Worm (Caenorhabditis elegans) whole organism, late embryonic: ENCODE measurements around the gene K09F6.13.

ENCODE experiments used
- C08G9.2 ChIP-seq: sonication (generic microtip); optimal IDR thresholded peaks from 2 replicates; lab custom pipeline; 2016; ENCODE audit warnings: mild to moderate bottlenecking, missing genetic modification characterization, moderate library complexity, missing compliant biosample characterization
- F13H6.1 ChIP-seq: sonication (generic microtip); optimal IDR thresholded peaks from 2 replicates; lab custom pipeline; 2016; ENCODE audit warnings: missing genetic modification characterization, missing compliant biosample characterization
- K09A11.1 ChIP-seq: sonication (generic microtip); optimal IDR thresholded peaks from 2 replicates; lab custom pipeline; 2017; ENCODE audit warnings: antibody characterized with exemption, mild to moderate bottlenecking, missing genetic modification characterization, missing compliant biosample characterization; ENCODE audit not compliant: insufficient read depth
- T23F11.4 ChIP-seq: fragments of 200-800 bp; sonication (Bioruptor generic); optimal IDR thresholded peaks from 2 replicates; lab custom pipeline; 2018; ENCODE audit warnings: mild to moderate bottlenecking, missing genetic modification characterization, missing compliant biosample characterization
- ama-1 ChIP-seq: fragments of 150-350 bp; optimal IDR thresholded peaks from 2 replicates; lab custom pipeline; 2014
- ceh-14 ChIP-seq: sonication (generic microtip); optimal IDR thresholded peaks from 2 replicates; lab custom pipeline; 2016; ENCODE audit warnings: missing genotype, missing genetic modification characterization, missing compliant biosample characterization
- ceh-18 ChIP-seq: sonication (generic microtip); optimal IDR thresholded peaks from 2 replicates; lab custom pipeline; 2016; ENCODE audit warnings: missing genetic modification characterization, missing compliant biosample characterization
- ceh-22 ChIP-seq: sonication (generic microtip); optimal IDR thresholded peaks from 2 replicates; lab custom pipeline; 2017; ENCODE audit warnings: missing biosample characterization, missing genetic modification characterization
- ceh-24 ChIP-seq: sonication (generic microtip); optimal IDR thresholded peaks from 2 replicates; lab custom pipeline; 2016; ENCODE audit warnings: mild to moderate bottlenecking, missing genetic modification characterization, missing compliant biosample characterization
- ceh-31 ChIP-seq: sonication (generic microtip); optimal IDR thresholded peaks from 2 replicates; lab custom pipeline; 2016; ENCODE audit warnings: missing genetic modification characterization, missing compliant biosample characterization
- ceh-48 ChIP-seq: sonication (generic microtip); optimal IDR thresholded peaks from 2 replicates; lab custom pipeline; 2016; ENCODE audit warnings: missing genetic modification characterization, inconsistent platforms, missing compliant biosample characterization
- ceh-6 ChIP-seq: fragments of 200-800 bp; sonication (Bioruptor generic); optimal IDR thresholded peaks from 2 replicates; lab custom pipeline; 2018; ENCODE audit warnings: mild to moderate bottlenecking, missing genetic modification characterization, missing compliant biosample characterization
- dmd-4 ChIP-seq: sonication (generic microtip); optimal IDR thresholded peaks from 2 replicates; lab custom pipeline; 2016; ENCODE audit warnings: borderline replicate concordance, missing genetic modification characterization, missing compliant biosample characterization
- dve-1 ChIP-seq: sonication (generic microtip); optimal IDR thresholded peaks from 2 replicates; lab custom pipeline; 2017; ENCODE audit warnings: antibody characterized with exemption, mild to moderate bottlenecking, missing genetic modification characterization, missing compliant biosample characterization
- elt-4 ChIP-seq: sonication (generic microtip); optimal IDR thresholded peaks from 2 replicates; lab custom pipeline; 2016; ENCODE audit warnings: missing genetic modification characterization, missing compliant biosample characterization
- eyg-1 ChIP-seq: sonication (generic microtip); optimal IDR thresholded peaks from 2 replicates; lab custom pipeline; 2016; ENCODE audit warnings: missing genotype, missing genetic modification characterization, missing compliant biosample characterization
- hlh-13 ChIP-seq: fragments of 200-800 bp; sonication (Bioruptor generic); optimal IDR thresholded peaks from 2 replicates; lab custom pipeline; 2018; ENCODE audit warnings: mild to moderate bottlenecking, missing genetic modification characterization, missing compliant biosample characterization
- hlh-30 ChIP-seq: sonication (generic microtip); optimal IDR thresholded peaks from 2 replicates; lab custom pipeline; 2017; ENCODE audit warnings: antibody characterized with exemption, missing genetic modification characterization, missing compliant biosample characterization; ENCODE audit not compliant: insufficient read depth
- hlh-6 ChIP-seq: sonication (generic microtip); optimal IDR thresholded peaks from 2 replicates; lab custom pipeline; 2016; ENCODE audit warnings: missing genotype, missing genetic modification characterization, missing compliant biosample characterization
- hlh-8 ChIP-seq: sonication (generic microtip); optimal IDR thresholded peaks from 2 replicates; lab custom pipeline; 2016; ENCODE audit warnings: missing genotype, missing genetic modification characterization, missing compliant biosample characterization
- mec-3 ChIP-seq: sonication (generic microtip); optimal IDR thresholded peaks from 2 replicates; lab custom pipeline; 2016; ENCODE audit warnings: borderline replicate concordance, missing genetic modification characterization, missing compliant biosample characterization
- nhr-232 ChIP-seq: sonication (generic microtip); optimal IDR thresholded peaks from 2 replicates; lab custom pipeline; 2016; ENCODE audit warnings: missing genetic modification characterization, missing compliant biosample characterization
- npax-4 ChIP-seq: sonication (generic microtip); optimal IDR thresholded peaks from 2 replicates; lab custom pipeline; 2016; ENCODE audit warnings: missing genetic modification characterization, missing compliant biosample characterization
- odd-2 ChIP-seq: sonication (generic microtip); optimal IDR thresholded peaks from 2 replicates; lab custom pipeline; 2017; ENCODE audit warnings: antibody characterized with exemption, mild to moderate bottlenecking, missing genetic modification characterization, missing compliant biosample characterization
- pat-9 ChIP-seq: fragments of 200-800 bp; sonication (Bioruptor generic); optimal IDR thresholded peaks from 2 replicates; lab custom pipeline; 2018; ENCODE audit warnings: mild to moderate bottlenecking, missing genetic modification characterization, moderate library complexity, missing compliant biosample characterization
- pqm-1 ChIP-seq: sonication (generic microtip); optimal IDR thresholded peaks from 2 replicates; lab custom pipeline; 2016; ENCODE audit warnings: missing genetic modification characterization, missing compliant biosample characterization
- pros-1 ChIP-seq: fragments of 150-350 bp; optimal IDR thresholded peaks from 2 replicates; lab custom pipeline; 2014; ENCODE audit warnings: missing biosample characterization, missing genetic modification reagents, missing genetic modification characterization
- ref-2 ChIP-seq: sonication (generic microtip); optimal IDR thresholded peaks from 2 replicates; lab custom pipeline; 2016; ENCODE audit warnings: missing genetic modification characterization, missing compliant biosample characterization
- rnt-1 ChIP-seq: sonication (generic microtip); optimal IDR thresholded peaks from 2 replicates; lab custom pipeline; 2016; ENCODE audit warnings: missing genetic modification characterization, missing compliant biosample characterization
- sox-2 ChIP-seq: fragments of 200-800 bp; sonication (Bioruptor generic); IDR thresholded peaks from 2 replicates; pipeline ENCODE4 v1.3.6; 2022; ENCODE audit warnings: missing genetic modification reagents, missing genetic modification characterization, missing compliant biosample characterization
- sox-4 ChIP-seq: sonication (generic microtip); optimal IDR thresholded peaks from 2 replicates; lab custom pipeline; 2017; ENCODE audit warnings: mild to moderate bottlenecking, missing genetic modification characterization, inconsistent platforms, missing compliant biosample characterization
- tbx-7 ChIP-seq: sonication (generic microtip); optimal IDR thresholded peaks from 2 replicates; lab custom pipeline; 2016; ENCODE audit warnings: missing genotype, missing genetic modification characterization, missing compliant biosample characterization
- ttx-3 ChIP-seq: sonication (generic microtip); optimal IDR thresholded peaks from 2 replicates; lab custom pipeline; 2016; ENCODE audit warnings: missing genetic modification reagents, missing genetic modification characterization, missing compliant biosample characterization
- unc-3 ChIP-seq, 2 experiments: fragments of 200-800 bp in 1 of 2; sonication (Bioruptor generic) in 1 of 2; sonication (generic microtip) in 1 of 2; conservative IDR thresholded peaks in 1 of 2; optimal IDR thresholded peaks in 1 of 2; 2 replicates each; pipeline versions ENCODE4 v1.3.6 to Lab custom; 2016 to 2022; ENCODE audit warnings: missing compliant biosample characterization in 2 of 2, missing genetic modification characterization in 2 of 2, missing genetic modification reagents in 1 of 2
- unc-42 ChIP-seq: sonication (generic microtip); optimal IDR thresholded peaks from 2 replicates; lab custom pipeline; 2016; ENCODE audit warnings: missing genotype, missing genetic modification characterization, missing compliant biosample characterization
- unc-55 ChIP-seq: sonication (generic microtip); optimal IDR thresholded peaks from 2 replicates; lab custom pipeline; 2017; ENCODE audit warnings: missing biosample characterization, missing genetic modification reagents, missing genetic modification characterization
- unc-86 ChIP-seq: sonication (generic microtip); optimal IDR thresholded peaks from 2 replicates; lab custom pipeline; 2016; ENCODE audit warnings: missing genetic modification characterization, missing compliant biosample characterization
- zip-5 ChIP-seq: sonication (generic microtip); optimal IDR thresholded peaks from 2 replicates; lab custom pipeline; 2016; ENCODE audit warnings: missing genetic modification characterization, missing compliant biosample characterization

Gene K09F6.13

ce11 chrII:2288798-2289197 is at the start of gene K09F6.13, which contains the start of gene K09F6.10:
TSS of gene K09F6.13 (plus strand) at chrII:2289114.
TSS of gene K09F6.10 (minus strand) at chrII:2288883.
- TF ChIP-seq odd-2 (tag; lab: Kevin White, UChicago) (no peak), sox-2 (GFP tag; lab: Robert Waterston, UW) (no peak), rnt-1 (tag; lab: Kevin White, UChicago) (no peak), ceh-48 (tag; lab: Kevin White, UChicago) (no peak), unc-86 (tag; lab: Kevin White, UChicago) (no peak), zip-5 (tag; lab: Kevin White, UChicago) (no peak), eyg-1 (tag; lab: Kevin White, UChicago) (no peak), C08G9.2 (tag; lab: Kevin White, UChicago) (no peak), hlh-30 (tag; lab: Kevin White, UChicago) (no peak), pqm-1 (tag; lab: Kevin White, UChicago) (no peak), sox-4 (tag; lab: Kevin White, UChicago) (no peak), ceh-18 (tag; lab: Kevin White, UChicago) (no peak), nhr-232 (tag; lab: Kevin White, UChicago) (no peak), ceh-24 (tag; lab: Kevin White, UChicago) (no peak), mec-3 (tag; lab: Kevin White, UChicago) (no peak), unc-3 (GFP tag; conservative IDR thresholded peaks at IDR 0.05; lab: Robert Waterston, UW) (no peak), unc-3 (tag; optimal IDR thresholded peaks at IDR 0.05; lab: Kevin White, UChicago) (no peak), npax-4 (tag; lab: Kevin White, UChicago) (no peak), K09A11.1 (no peak), tbx-7 (tag; lab: Kevin White, UChicago) (no peak), ttx-3 (tag; lab: Kevin White, UChicago) (no peak)

DNA sequence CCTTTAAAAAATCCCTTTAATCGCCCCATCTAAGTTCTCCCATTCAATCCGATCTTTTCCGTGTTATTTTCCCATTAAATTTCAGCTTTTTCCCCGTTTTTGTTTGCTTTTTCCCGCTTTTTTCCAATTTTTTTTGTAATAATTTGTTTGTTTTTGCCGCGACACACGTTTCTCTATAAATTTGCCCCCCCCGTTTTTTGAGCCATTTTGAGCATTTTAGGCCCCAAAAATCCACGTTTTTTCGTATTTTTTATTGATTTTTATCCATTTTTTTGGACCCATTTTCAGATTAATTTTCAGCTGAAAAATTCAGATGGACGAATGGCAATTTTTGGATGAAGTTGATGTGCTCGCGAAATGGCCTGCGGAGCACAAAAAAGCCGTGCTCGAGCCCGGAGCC is 45.6 kb upstream of the K09F6.13 start, which contains the start of gene F54A3.2:
Gene F54A3.2, plus strand, starts transcription at position 301 of the 400 bp plus-strand sequence.
- TF ChIP-seq ceh-31 (tag; lab: Kevin White, UChicago), result no peak
- TF ChIP-seq ama-1 (lab: Kevin White, UChicago), result no peak
- no peak for TF ChIP-seq K09A11.1
- TF ChIP-seq ref-2 (tag; lab: Kevin White, UChicago), result no peak
- TF ChIP-seq F13H6.1, result no peak
- no peak for TF ChIP-seq pat-9 (tag; lab: Kevin White, UChicago)
- TF ChIP-seq T23F11.4, result no peak
- no peak for TF ChIP-seq ceh-48 (tag; lab: Kevin White, UChicago)
- TF ChIP-seq ttx-3 (tag; lab: Kevin White, UChicago), result no peak
- TF ChIP-seq ceh-22 (tag; lab: Kevin White, UChicago), result no peak
- TF ChIP-seq nhr-232 (tag; lab: Kevin White, UChicago), result no peak
- no peak for TF ChIP-seq unc-55
- TF ChIP-seq dmd-4, result no peak
- TF ChIP-seq hlh-6 (tag; lab: Kevin White, UChicago), result no peak
- TF ChIP-seq elt-4 (tag; lab: Kevin White, UChicago), result no peak
- no peak for TF ChIP-seq hlh-8 (tag; lab: Kevin White, UChicago)

- TF ChIP-seq ceh-6 (GFP tag; lab: Kevin White, UChicago) (no peak), npax-4 (tag; lab: Kevin White, UChicago) (no peak), unc-42 (tag; lab: Kevin White, UChicago) (no peak), K09A11.1 (no peak), tbx-7 (tag; lab: Kevin White, UChicago) (no peak), dmd-4 (no peak), ceh-14 (no peak), C08G9.2 (tag; lab: Kevin White, UChicago) (no peak), pros-1 (tag; lab: Kevin White, UChicago) (no peak), rnt-1 (tag; lab: Kevin White, UChicago) (no peak), dve-1 (tag; lab: Kevin White, UChicago) (no peak), hlh-13 (GFP tag; lab: Kevin White, UChicago) (no peak), hlh-30 (tag; lab: Kevin White, UChicago) (no peak), hlh-6 (tag; lab: Kevin White, UChicago) (no peak)
These were observed 37.3 kb upstream of the K09F6.13 start for ce11 chrII:2251617-2252016.
